Worm (Caenorhabditis elegans) whole organism, midembryonic: ENCODE results near the gene tatn-1.
A peak's percentile ranks its signal among the peaks of the same experiment; 100 is the strongest.

Experiments used
- T22C8.4 ChIP-seq: fragments of 200-800 bp; sonication (Bioruptor generic); IDR thresholded peaks from 2 replicates; pipeline ENCODE4 v1.3.6; 2022; ENCODE audit warnings: missing genetic modification characterization, missing compliant biosample characterization
- cog-1 ChIP-seq: sonication (generic microtip); optimal IDR thresholded peaks from 2 replicates; lab custom pipeline; 2016; ENCODE audit warnings: missing genetic modification characterization, missing compliant biosample characterization
- klf-2 ChIP-seq: fragments of 200-800 bp; sonication (Bioruptor generic); conservative IDR thresholded peaks from 2 replicates; pipeline ENCODE4 v1.3.6; 2022; ENCODE audit warnings: missing genetic modification reagents, missing genetic modification characterization, missing compliant biosample characterization
- med-1 ChIP-seq: sonication (generic microtip); optimal IDR thresholded peaks from 2 replicates; lab custom pipeline; 2017; ENCODE audit warnings: missing genetic modification characterization, mild to moderate bottlenecking, missing compliant biosample characterization, antibody characterized with exemption, missing genetic modification reagents; ENCODE audit not compliant: insufficient read depth
- tab-1 ChIP-seq: fragments of 200-800 bp; sonication (Bioruptor generic); IDR thresholded peaks from 2 replicates; pipeline ENCODE4 v1.3.6; 2022; ENCODE audit warnings: missing genetic modification characterization, missing compliant biosample characterization
- ztf-23 ChIP-seq: fragments of 200-800 bp; sonication (Bioruptor generic); IDR thresholded peaks from 2 replicates; pipeline ENCODE4 v1.3.6; 2022; ENCODE audit warnings: missing genetic modification reagents, missing genetic modification characterization, missing compliant biosample characterization
- ztf-29 ChIP-seq: fragments of 200-800 bp; sonication (Bioruptor generic); IDR thresholded peaks from 2 replicates; pipeline ENCODE4 v1.3.6; 2022; ENCODE audit warnings: missing genetic modification reagents, missing genetic modification characterization, missing compliant biosample characterization

- TF ChIP-seq klf-2 (GFP tag; lab: Robert Waterston, UW) (no peak), ztf-29 (GFP tag; lab: Robert Waterston, UW) (0 out of 2 replicates have a peak, but pooled peaks have one; percentile 7), tab-1 (no peak), ztf-23 (GFP tag; lab: Robert Waterston, UW) (0 out of 2 replicates have a peak, but pooled peaks have one; percentile 42), med-1 (GFP tag; lab: Kevin White, UChicago) (no peak), T22C8.4 (GFP tag; lab: Robert Waterston, UW) (no peak), cog-1 (tag; lab: Kevin White, UChicago) (peak; percentile 75)
These were observed 50.2 kb downstream of the tatn-1 start for ce11 chrX:14841030-14841429.
